Worm (Caenorhabditis elegans): ENCODE measurements around the gene F14H3.4.

DNA sequence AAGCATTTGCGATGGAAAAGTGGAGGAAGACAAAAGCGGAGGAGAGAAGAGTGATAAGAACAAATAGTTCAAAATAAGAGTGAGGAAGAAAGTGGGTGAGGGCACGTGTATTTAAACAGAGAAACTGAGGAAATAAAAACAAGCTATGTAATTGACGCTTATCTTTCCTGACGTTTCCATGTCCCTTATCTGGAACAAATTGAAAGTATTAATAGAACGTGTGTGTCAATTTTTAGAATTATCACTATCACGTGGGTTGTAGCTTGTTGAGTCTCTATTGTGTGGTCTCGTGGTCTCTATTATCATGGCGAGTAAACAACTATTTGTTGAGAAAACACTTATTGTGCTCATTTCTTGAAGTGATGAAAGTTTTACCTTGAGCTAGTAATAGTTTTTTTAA is 9.0 kb downstream of the F14H3.4 start, which contains the start of gene T10C6.15:
- TF ChIP-seq lin-13 (GFP tag; optimal IDR thresholded peaks at IDR 0.05) (no peak), ZK546.5 (tag; optimal IDR thresholded peaks at IDR 0.05) (no peak), zag-1 (tag; optimal IDR thresholded peaks at IDR 0.05) (no peak), F49E8.2 (tag; optimal IDR thresholded peaks at IDR 0.05; ENCODE audit: borderline replicate concordance) (no peak), dve-1 (tag; optimal IDR thresholded peaks at IDR 0.05; ENCODE audit: insufficient read depth) (peak; percentile 97), pqm-1 (tag; optimal IDR thresholded peaks at IDR 0.05) (peak; percentile 67), hif-1 (tag; optimal IDR thresholded peaks at IDR 0.05) (peak in 1 of 2 experiments; percentile 4), nhr-111 (GFP tag; optimal IDR thresholded peaks at IDR 0.05) (no peak), mes-2 (tag; optimal IDR thresholded peaks at IDR 0.05; ENCODE audit: poor library complexity, severe bottlenecking) (no peak), sdz-12 (GFP tag; optimal IDR thresholded peaks at IDR 0.05) (no peak), F44E2.7 (GFP tag; IDR thresholded peaks at IDR 0.05) (no peak)
